Worm (Caenorhabditis elegans) whole organism, L3 larva: ENCODE measurements around the gene clic-1.

Experiments used
- elt-3 ChIP-seq, 3 experiments: fragments of 150-350 bp in 1 of 3; sonication (generic microtip) in 2 of 3; optimal IDR thresholded peaks; 2 replicates in 2 of 3; 4 replicates in 1 of 3; lab custom pipeline; 2014 to 2017; ENCODE audit warnings: missing biosample characterization in 3 of 3, missing genetic modification characterization in 3 of 3
- fos-1 ChIP-seq: fragments of 150-350 bp; optimal IDR thresholded peaks from 2 replicates; lab custom pipeline; 2014; ENCODE audit warnings: missing biosample characterization, missing genetic modification characterization
- lin-15B ChIP-seq: fragments of 150-350 bp; optimal IDR thresholded peaks from 2 replicates; lab custom pipeline; 2014; ENCODE audit warnings: missing biosample characterization, missing genetic modification characterization
- nhr-23 ChIP-seq: fragments of 150-350 bp; optimal IDR thresholded peaks from 2 replicates; lab custom pipeline; 2014; ENCODE audit warnings: missing biosample characterization, missing genetic modification reagents, missing genetic modification characterization
- snpc-4 ChIP-seq: fragments of 150-350 bp; optimal IDR thresholded peaks from 2 replicates; lab custom pipeline; 2014; ENCODE audit warnings: missing biosample characterization, missing genetic modification characterization
- zag-1 ChIP-seq: fragments of 150-350 bp; optimal IDR thresholded peaks from 2 replicates; lab custom pipeline; 2014; ENCODE audit warnings: missing biosample characterization, missing genetic modification characterization

ce11 chrV:7686189-7686588 is 48.5 kb downstream of the clic-1 start, which contains the start of the genes nhr-94 and nhr-152:
- TF ChIP-seq fos-1 (tag; lab: Kevin White, UChicago): no peak
- no peak for TF ChIP-seq zag-1
- no peak for TF ChIP-seq snpc-4 (tag; lab: Kevin White, UChicago)
- no peak for TF ChIP-seq lin-15B
- no peak for TF ChIP-seq nhr-23 (tag; lab: Kevin White, UChicago)
- no peak for TF ChIP-seq elt-3 (tag; optimal IDR thresholded peaks at IDR 0.05; lab: Kevin White, UChicago)
